Worm (Caenorhabditis elegans) whole organism, L1 larva: ENCODE measurements around the gene fzy-1.

ENCODE experiments used
- elt-2 ChIP-seq: sonication (generic microtip); optimal IDR thresholded peaks from 2 replicates; lab custom pipeline; 2016; ENCODE audit warnings: missing genetic modification characterization, mild to moderate bottlenecking, inconsistent platforms, missing compliant biosample characterization, missing genetic modification reagents
- mep-1 ChIP-seq: fragments of 150-350 bp; optimal IDR thresholded peaks from 2 replicates; lab custom pipeline; 2014; ENCODE audit warnings: missing biosample characterization, missing genetic modification characterization
- nhr-76 ChIP-seq: sonication (generic microtip); optimal IDR thresholded peaks from 2 replicates; lab custom pipeline; 2017; ENCODE audit warnings: missing biosample characterization, missing genetic modification characterization
- nhr-84 ChIP-seq: sonication (generic microtip); optimal IDR thresholded peaks from 2 replicates; lab custom pipeline; 2017; ENCODE audit warnings: missing biosample characterization, missing genetic modification characterization
- snpc-4 ChIP-seq: fragments of 150-350 bp; optimal IDR thresholded peaks from 2 replicates; lab custom pipeline; 2014; ENCODE audit warnings: missing biosample characterization, missing genetic modification characterization
- unc-30 ChIP-seq: sonication (generic microtip); optimal IDR thresholded peaks from 2 replicates; lab custom pipeline; 2017; ENCODE audit warnings: missing biosample characterization, missing genetic modification characterization
- unc-62 ChIP-seq: fragments of 150-350 bp; optimal IDR thresholded peaks from 2 replicates; lab custom pipeline; 2014; ENCODE audit warnings: missing biosample characterization, missing genetic modification reagents, missing genetic modification characterization

- no peak for TF ChIP-seq snpc-4 (tag; lab: Kevin White, UChicago)
- TF ChIP-seq elt-2 (tag; lab: Kevin White, UChicago): no peak
- TF ChIP-seq nhr-84: no peak
- no peak for TF ChIP-seq unc-62
- TF ChIP-seq unc-30 (tag; lab: Kevin White, UChicago): no peak
- no peak for TF ChIP-seq mep-1 (tag; lab: Kevin White, UChicago)
- TF ChIP-seq nhr-76: no peak
Measured at ce11 chrII:5498156-5498739, 2.3 kb upstream of the fzy-1 start, which contains the start of the genes suex-1 and F12A10.9.
